Fruit fly (Drosophila melanogaster): ENCODE measurements around the gene RpL30.

Gene RpL30

dm6 chr2L:18965367-18966213 is 43.5 kb downstream of the RpL30 start (continued):
- TF ChIP-seq cato (GFP tag; optimal IDR thresholded peaks at IDR 0.05; ENCODE audit: borderline replicate concordance) (no peak), klu (GFP tag; IDR thresholded peaks at IDR 0.05) (0 out of 2 replicates have a peak, but pooled peaks have one; percentile 6), CG6272 (GFP tag; IDR thresholded peaks at IDR 0.05) (0 out of 2 replicates have a peak, but pooled peaks have one; percentile 11), al (GFP tag; IDR thresholded peaks at IDR 0.05) (peak; percentile 66; the same call in 1 of the 2 replicates), Fer1 (GFP tag; optimal IDR thresholded peaks at IDR 0.05) (peak; percentile 54), CG11504 (tag; optimal IDR thresholded peaks at IDR 0.05) (peak; percentile 43), CG2678 (tag; optimal IDR thresholded peaks at IDR 0.05) (peak; percentile 70), Blimp-1 (GFP tag; optimal IDR thresholded peaks at IDR 0.05) (no peak), sug (tag; optimal IDR thresholded peaks at IDR 0.05) (no peak), sim (GFP tag; IDR thresholded peaks at IDR 0.05) (no peak), bowl (GFP tag; IDR thresholded peaks at IDR 0.05) (no peak), CG15514 (GFP tag; optimal IDR thresholded peaks at IDR 0.05) (peak; percentile 39), Scr (GFP tag; IDR thresholded peaks at IDR 0.05; ENCODE audit: partially characterized antibody) (no peak), CG33213 (GFP tag; optimal IDR thresholded peaks at IDR 0.05) (no peak), sqz (GFP tag; optimal IDR thresholded peaks at IDR 0.05) (no peak), phol (tag; optimal IDR thresholded peaks at IDR 0.05) (peak; percentile 37), exex (tag; optimal IDR thresholded peaks at IDR 0.05) (no peak), lola (GFP tag; optimal IDR thresholded peaks at IDR 0.05) (no peak), gcm2 (GFP tag; optimal IDR thresholded peaks at IDR 0.05) (no peak), CG17829 (tag; optimal IDR thresholded peaks at IDR 0.05) (peak; percentile 13), CG14965 (GFP tag; optimal IDR thresholded peaks at IDR 0.05; ENCODE audit: borderline replicate concordance) (no peak), Sin3A (optimal IDR thresholded peaks at IDR 0.05) (no peak), Sox100B (GFP tag; optimal IDR thresholded peaks at IDR 0.05) (peak; percentile 28), CG10321 (GFP tag; IDR thresholded peaks at IDR 0.05) (no peak), kah (GFP tag; optimal IDR thresholded peaks at IDR 0.05) (peak; percentile 75), CG13296 (GFP tag; optimal IDR thresholded peaks at IDR 0.05) (peak; percentile 34), sob (GFP tag; IDR thresholded peaks at IDR 0.05) (peak; percentile 53), CG9932 (GFP tag; IDR thresholded peaks at IDR 0.05) (peak; percentile 19; the same call in 1 of the 2 replicates), crc (GFP tag; optimal IDR thresholded peaks at IDR 0.05) (no peak), bcd (GFP tag; optimal IDR thresholded peaks at IDR 0.05) (peak; percentile 24), Hey (tag; optimal IDR thresholded peaks at IDR 0.05) (no peak), CG6689 (GFP tag; IDR thresholded peaks at IDR 0.05) (peak; percentile 45; the same call in 1 of the 2 replicates), Dll (GFP tag; IDR thresholded peaks at IDR 0.05; ENCODE audit: partially characterized antibody) (no peak), nmo (GFP tag; optimal IDR thresholded peaks at IDR 0.05) (peak; percentile 26), scrt (GFP tag; optimal IDR thresholded peaks at IDR 0.05) (peak; percentile 46), zfh1 (GFP tag; IDR thresholded peaks at IDR 0.05) (no peak), Ptx1 (GFP tag; IDR thresholded peaks at IDR 0.05) (peak; percentile 60), vvl (GFP tag; IDR thresholded peaks at IDR 0.05) (0 out of 2 replicates have a peak, but pooled peaks have one; percentile 44), Med (GFP tag) (peak; percentile 29), ATbp (GFP tag; optimal IDR thresholded peaks at IDR 0.05) (no peak), zen (tag; optimal IDR thresholded peaks at IDR 0.05) (peak; percentile 4), lab (GFP tag; optimal IDR thresholded peaks at IDR 0.05) (peak; percentile 59), dan (GFP tag; IDR thresholded peaks at IDR 0.05) (no peak), CG18011 (GFP tag; optimal IDR thresholded peaks at IDR 0.05) (no peak), vnd (GFP tag; IDR thresholded peaks at IDR 0.05; ENCODE audit: partially characterized antibody) (no peak), Dp (GFP tag; optimal IDR thresholded peaks at IDR 0.05) (no peak), eyg (GFP tag; optimal IDR thresholded peaks at IDR 0.05) (no peak), Ravus (GFP tag; IDR thresholded peaks at IDR 0.05) (peak; percentile 23; the same call in 1 of the 2 replicates)

Data from whole organism, embryonic.